Fruit fly (Drosophila melanogaster): ENCODE data around the gene CG14983.

Gene CG14983

dm6 chr3L:3928205-3928942, 20.7 kb downstream of the CG14983 start (continued):
- TF ChIP-seq CG12769 (tag; optimal IDR thresholded peaks at IDR 0.05) (peak; percentile 97), row (GFP tag; IDR thresholded peaks at IDR 0.05) (peak; percentile 95), CG7745 (tag; optimal IDR thresholded peaks at IDR 0.05) (no peak), Mad (GFP tag; optimal IDR thresholded peaks at IDR 0.05) (peak; percentile 53), CG33557 (GFP tag; optimal IDR thresholded peaks at IDR 0.05) (no peak), zfh1 (GFP tag; IDR thresholded peaks at IDR 0.05) (peak; percentile 71; the same call in 2 of the 3 replicates), CG17912 (GFP tag; optimal IDR thresholded peaks at IDR 0.05) (peak; percentile 20), Poxn (GFP tag; IDR thresholded peaks at IDR 0.05) (peak; percentile 87), pan (optimal IDR thresholded peaks at IDR 0.05) (no peak), pan (GFP tag; optimal IDR thresholded peaks at IDR 0.05 in 1 of 2, IDR thresholded peaks at IDR 0.05 in 1 of 2) (peak in 1 of 2 experiments; percentile 89), nerfin-1 (tag; optimal IDR thresholded peaks at IDR 0.05) (peak; percentile 62), CG15514 (GFP tag; optimal IDR thresholded peaks at IDR 0.05) (peak; percentile 83), Dref (GFP tag; IDR thresholded peaks at IDR 0.05) (no peak), Sox100B (GFP tag; optimal IDR thresholded peaks at IDR 0.05) (peak; percentile 66), NFAT (GFP tag; IDR thresholded peaks at IDR 0.05) (peak; percentile 83), otp (GFP tag; IDR thresholded peaks at IDR 0.05) (peak; percentile 77; the same call in 2 of the 3 replicates), mam (GFP tag; optimal IDR thresholded peaks at IDR 0.05) (peak; percentile 95), CG9609 (GFP tag; optimal IDR thresholded peaks at IDR 0.05) (peak; percentile 86), gce (GFP tag; IDR thresholded peaks at IDR 0.05) (peak; percentile 47; the same call in 1 of the 3 replicates), Hand (GFP tag; optimal IDR thresholded peaks at IDR 0.05) (peak; percentile 89), zen2 (GFP tag; IDR thresholded peaks at IDR 0.05; ENCODE audit: partially characterized antibody) (no peak), Rfx (GFP tag; IDR thresholded peaks at IDR 0.05) (peak; percentile 95), tup (GFP tag; optimal IDR thresholded peaks at IDR 0.05) (peak; percentile 73), abd-A (tag; optimal IDR thresholded peaks at IDR 0.05) (peak; percentile 16), cad (GFP tag; optimal IDR thresholded peaks at IDR 0.05) (no peak), CG11723 (GFP tag; optimal IDR thresholded peaks at IDR 0.05) (peak; percentile 73), lola (GFP tag; optimal IDR thresholded peaks at IDR 0.05) (no peak), pita (GFP tag; optimal IDR thresholded peaks at IDR 0.05) (no peak), CG13424 (tag; optimal IDR thresholded peaks at IDR 0.05) (peak; percentile 90), Fer2 (tag; optimal IDR thresholded peaks at IDR 0.05) (peak; percentile 83), Bteb2 (GFP tag; optimal IDR thresholded peaks at IDR 0.05) (peak; percentile 84), sens-2 (GFP tag; IDR thresholded peaks at IDR 0.05) (peak; percentile 78), CG30431 (GFP tag; optimal IDR thresholded peaks at IDR 0.05) (peak; percentile 62), dan (GFP tag; IDR thresholded peaks at IDR 0.05) (no peak), ftz-f1 (GFP tag; optimal IDR thresholded peaks at IDR 0.05) (no peak), gfzf (GFP tag; optimal IDR thresholded peaks at IDR 0.05) (no peak), CG31224 (GFP tag; IDR thresholded peaks at IDR 0.05) (peak; percentile 87), ac (GFP tag; optimal IDR thresholded peaks at IDR 0.05) (no peak), CG9215 (GFP tag; IDR thresholded peaks at IDR 0.05) (peak; percentile 86), seq (GFP tag; IDR thresholded peaks at IDR 0.05) (peak; percentile 86), Atf-2 (GFP tag; optimal IDR thresholded peaks at IDR 0.05) (peak; percentile 81), Bdp1 (GFP tag; optimal IDR thresholded peaks at IDR 0.05) (peak; percentile 79), h (optimal IDR thresholded peaks at IDR 0.05) (no peak), Fer1 (GFP tag; optimal IDR thresholded peaks at IDR 0.05) (peak; percentile 93), CG13894 (tag; optimal IDR thresholded peaks at IDR 0.05) (peak; percentile 95), PHDP (tag; optimal IDR thresholded peaks at IDR 0.05) (peak; percentile 92), CG7357 (GFP tag; IDR thresholded peaks at IDR 0.05) (peak; percentile 66), sc (optimal IDR thresholded peaks at IDR 0.05) (no peak), sc (GFP tag; optimal IDR thresholded peaks at IDR 0.05) (peak; percentile 26), jigr1 (GFP tag; IDR thresholded peaks at IDR 0.05) (0 out of 3 replicates have a peak, but pooled peaks have one; percentile 23)
